Fruit fly (Drosophila melanogaster) whole organism, embryonic: ENCODE data around the gene CG4456.

ENCODE experiments used
- Antp ChIP-seq: fragments of 200-800 bp; sonication (Bioruptor generic); optimal IDR thresholded peaks from 3 replicates; lab custom pipeline; 2016; ENCODE audit warnings: missing biosample characterization, missing genetic modification characterization
- CG1024 ChIP-seq: fragments of 200-800 bp; sonication (Bioruptor generic); IDR thresholded peaks from 2 replicates; pipeline ENCODE4 v1.3.6; 2022; ENCODE audit warnings: missing biosample characterization, missing genetic modification characterization
- CG10267 ChIP-seq: fragments of 200-800 bp; sonication (Bioruptor generic); optimal IDR thresholded peaks from 2 replicates; lab custom pipeline; 2018; ENCODE audit warnings: missing biosample characterization, mild to moderate bottlenecking, missing genetic modification characterization, moderate library complexity
- CG10543 ChIP-seq: fragments of 200-800 bp; sonication (Bioruptor generic); optimal IDR thresholded peaks from 3 replicates; lab custom pipeline; 2017; ENCODE audit warnings: missing biosample characterization, mild to moderate bottlenecking, missing genetic modification characterization, moderate library complexity
- CG12942 ChIP-seq: fragments of 200-800 bp; sonication (Bioruptor generic); optimal IDR thresholded peaks from 3 replicates; lab custom pipeline; 2016; ENCODE audit warnings: missing biosample characterization, missing genetic modification characterization
- CG13287 ChIP-seq: fragments of 200-800 bp; sonication (Bioruptor generic); IDR thresholded peaks from 2 replicates; pipeline ENCODE4 v1.3.6; 2022; ENCODE audit warnings: missing biosample characterization, missing genetic modification characterization; ENCODE audit not compliant: partially characterized antibody
- CG1647 ChIP-seq: fragments of 200-800 bp; sonication (Bioruptor generic); optimal IDR thresholded peaks from 3 replicates; lab custom pipeline; 2016; ENCODE audit warnings: missing biosample characterization, missing genetic modification characterization
- CG16813 ChIP-seq: fragments of 200-800 bp; sonication (Bioruptor generic); IDR thresholded peaks from 3 replicates; pipeline ENCODE4 v1.3.6; 2022; ENCODE audit warnings: missing biosample characterization, missing genetic modification characterization; ENCODE audit not compliant: partially characterized antibody
- CG1792 ChIP-seq: fragments of 200-800 bp; sonication (Bioruptor generic); optimal IDR thresholded peaks from 2 replicates; lab custom pipeline; 2016; ENCODE audit warnings: missing biosample characterization, missing genetic modification characterization
- CG2875 ChIP-seq: fragments of 200-800 bp; sonication (Bioruptor generic); optimal IDR thresholded peaks from 2 replicates; lab custom pipeline; 2017; ENCODE audit warnings: missing biosample characterization, mild to moderate bottlenecking, missing genetic modification characterization, missing genetic modification reagents
- CG34376 ChIP-seq: fragments of 200-800 bp; sonication (Bioruptor generic); optimal IDR thresholded peaks from 2 replicates; lab custom pipeline; 2018; ENCODE audit warnings: missing biosample characterization, mild to moderate bottlenecking, missing genetic modification characterization
- CG3847 ChIP-seq: fragments of 200-800 bp; sonication (Bioruptor generic); IDR thresholded peaks from 2 replicates; pipeline ENCODE4 v1.3.6; 2022; ENCODE audit warnings: missing biosample characterization, missing genetic modification characterization
- CG5180 ChIP-seq: fragments of 200-800 bp; sonication (Bioruptor generic); optimal IDR thresholded peaks from 3 replicates; lab custom pipeline; 2017; ENCODE audit warnings: missing biosample characterization, missing genetic modification characterization, mild to moderate bottlenecking, moderate library complexity, missing genetic modification reagents
- CG8290 ChIP-seq, 3 experiments: fragments of 200-800 bp; sonication (Bioruptor generic); optimal IDR thresholded peaks; 2 replicates each; lab custom pipeline; 2016 to 2019; ENCODE audit warnings: missing biosample characterization in 3 of 3, missing genetic modification characterization in 3 of 3, mild to moderate bottlenecking in 2 of 3, moderate library complexity in 1 of 3
- CG8388 ChIP-seq: fragments of 200-800 bp; sonication (Bioruptor generic); optimal IDR thresholded peaks from 2 replicates; lab custom pipeline; 2019; ENCODE audit warnings: missing biosample characterization, mild to moderate bottlenecking, missing genetic modification characterization, moderate library complexity
- CG8924 ChIP-seq: fragments of 200-800 bp; optimal IDR thresholded peaks from 3 replicates; lab custom pipeline; 2019; ENCODE audit warnings: missing biosample characterization, mild to moderate bottlenecking, missing genetic modification characterization, moderate library complexity
- CG9437 ChIP-seq: fragments of 200-800 bp; sonication (Bioruptor generic); optimal IDR thresholded peaks from 2 replicates; lab custom pipeline; 2018; ENCODE audit warnings: missing biosample characterization, mild to moderate bottlenecking, missing genetic modification characterization
- CG9817 ChIP-seq: fragments of 200-800 bp; sonication (Bioruptor generic); optimal IDR thresholded peaks from 2 replicates; lab custom pipeline; 2018; ENCODE audit warnings: missing biosample characterization, mild to moderate bottlenecking, missing genetic modification characterization, moderate library complexity
- CHES-1-like ChIP-seq: fragments of 200-800 bp; sonication (Bioruptor generic); optimal IDR thresholded peaks from 2 replicates; lab custom pipeline; 2016; ENCODE audit warnings: missing biosample characterization, missing genetic modification characterization
- Dll ChIP-seq: fragments of 200-800 bp; sonication (Bioruptor generic); IDR thresholded peaks from 4 replicates; pipeline ENCODE4 v1.3.6; 2022; ENCODE audit warnings: missing biosample characterization, missing genetic modification characterization; ENCODE audit not compliant: partially characterized antibody
- Ets65A ChIP-seq: fragments of 200-800 bp; sonication (Bioruptor generic); peaks from one replicate; lab custom pipeline; 2016; ENCODE audit warnings: missing biosample characterization, missing genetic modification characterization
- HLH54F ChIP-seq: fragments of 200-800 bp; sonication (Bioruptor generic); optimal IDR thresholded peaks from 3 replicates; lab custom pipeline; 2016; ENCODE audit warnings: missing biosample characterization, missing genetic modification characterization
- Hr51 ChIP-seq, 2 experiments: fragments of 200-800 bp; sonication (Bioruptor generic); optimal IDR thresholded peaks; 2 replicates in 1 of 2; 3 replicates in 1 of 2; lab custom pipeline; 2016 to 2018; ENCODE audit warnings: missing biosample characterization in 2 of 2, missing genetic modification characterization in 2 of 2, mild to moderate bottlenecking in 1 of 2, moderate library complexity in 1 of 2
- MESR4 ChIP-seq: fragments of 200-800 bp; sonication (Bioruptor generic); optimal IDR thresholded peaks from 2 replicates; lab custom pipeline; 2018; ENCODE audit warnings: missing biosample characterization, mild to moderate bottlenecking, missing genetic modification characterization, moderate library complexity
- Pdp1 ChIP-seq, 2 experiments: fragments of 200-800 bp; sonication (Bioruptor generic); optimal IDR thresholded peaks; 3 replicates each; lab custom pipeline; 2016; ENCODE audit warnings: missing biosample characterization in 2 of 2, missing genetic modification characterization in 2 of 2, mild to moderate bottlenecking in 1 of 2, moderate library complexity in 1 of 2
- Tbp ChIP-seq: fragments of >200 bp; optimal IDR thresholded peaks from 2 replicates; lab custom pipeline; 2018; ENCODE audit warnings: missing biosample characterization, missing genetic modification characterization
- abd-A ChIP-seq: fragments of 200-800 bp; sonication (Bioruptor generic); optimal IDR thresholded peaks from 3 replicates; lab custom pipeline; 2019; ENCODE audit warnings: missing biosample characterization, mild to moderate bottlenecking, missing genetic modification characterization, moderate library complexity
- bsh ChIP-seq, 2 experiments: fragments of 200-800 bp; sonication (Bioruptor generic); optimal IDR thresholded peaks; 2 replicates each; lab custom pipeline; 2017 to 2018; ENCODE audit warnings: mild to moderate bottlenecking in 2 of 2, missing biosample characterization in 2 of 2, missing genetic modification characterization in 2 of 2, moderate library complexity in 1 of 2
- caup ChIP-seq: fragments of 200-800 bp; sonication (Bioruptor generic); optimal IDR thresholded peaks from 3 replicates; lab custom pipeline; 2017; ENCODE audit warnings: missing biosample characterization, mild to moderate bottlenecking, missing genetic modification characterization, moderate library complexity; ENCODE audit not compliant: severe bottlenecking
- crp ChIP-seq, 2 experiments: fragments of 200-800 bp; sonication (Bioruptor generic); optimal IDR thresholded peaks; 2 replicates in 1 of 2; 3 replicates in 1 of 2; lab custom pipeline; 2017; ENCODE audit warnings: missing biosample characterization in 2 of 2, missing genetic modification characterization in 2 of 2, mild to moderate bottlenecking in 1 of 2, moderate library complexity in 1 of 2
- grau ChIP-seq: fragments of 200-800 bp; optimal IDR thresholded peaks from 3 replicates; lab custom pipeline; 2019; ENCODE audit warnings: missing biosample characterization, mild to moderate bottlenecking, missing genetic modification characterization, moderate library complexity
- gsb ChIP-seq: fragments of 200-800 bp; sonication (Bioruptor generic); IDR thresholded peaks from 2 replicates; pipeline ENCODE4 v1.3.6; 2022; ENCODE audit warnings: missing biosample characterization, missing genetic modification characterization
- hb ChIP-seq: fragments of 200-800 bp; sonication (Bioruptor generic); IDR thresholded peaks from 3 replicates; pipeline ENCODE4 v1.3.6; 2022; ENCODE audit warnings: missing biosample characterization, missing genetic modification characterization; ENCODE audit not compliant: partially characterized antibody
- ind ChIP-seq: fragments of 200-800 bp; sonication (Bioruptor generic); optimal IDR thresholded peaks from 3 replicates; lab custom pipeline; 2016; ENCODE audit warnings: missing biosample characterization, missing genetic modification characterization
- jigr1 ChIP-seq: fragments of 200-800 bp; sonication (Bioruptor generic); IDR thresholded peaks from 3 replicates; pipeline ENCODE4 v1.3.6; 2022; ENCODE audit warnings: missing biosample characterization, missing genetic modification characterization
- mirr ChIP-seq: fragments of 200-800 bp; sonication (Bioruptor generic); optimal IDR thresholded peaks from 3 replicates; lab custom pipeline; 2018; ENCODE audit warnings: missing biosample characterization, mild to moderate bottlenecking, missing genetic modification characterization
- mld ChIP-seq: fragments of 200-800 bp; sonication (Bioruptor generic); IDR thresholded peaks from 3 replicates; pipeline ENCODE4 v1.3.6; 2022; ENCODE audit warnings: missing biosample characterization, missing genetic modification characterization; ENCODE audit not compliant: partially characterized antibody
- pb ChIP-seq: fragments of 200-800 bp; sonication (Bioruptor generic); optimal IDR thresholded peaks from 3 replicates; lab custom pipeline; 2016; ENCODE audit warnings: missing biosample characterization, missing genetic modification characterization
- ranshi ChIP-seq: fragments of 200-800 bp; sonication (Bioruptor generic); IDR thresholded peaks from 2 replicates; pipeline ENCODE4 v1.3.6; 2022; ENCODE audit warnings: missing biosample characterization, missing genetic modification characterization
- sug ChIP-seq: fragments of 200-800 bp; optimal IDR thresholded peaks from 2 replicates; lab custom pipeline; 2019; ENCODE audit warnings: missing biosample characterization, mild to moderate bottlenecking, missing genetic modification characterization, moderate library complexity
- tgo ChIP-seq: fragments of 200-800 bp; sonication (Bioruptor generic); IDR thresholded peaks from 3 replicates; pipeline ENCODE4 v1.3.6; 2022; ENCODE audit warnings: missing biosample characterization, missing genetic modification characterization
- z ChIP-seq: fragments of 200-800 bp; sonication (Bioruptor generic); IDR thresholded peaks from 3 replicates; pipeline ENCODE4 v1.3.6; 2022; ENCODE audit warnings: missing biosample characterization, missing genetic modification characterization

Gene CG4456

dm6 chr3L:9423757-9424527 is 51.4 kb downstream of the CG4456 start (continued):
- TF ChIP-seq CG9437 (GFP tag; lab: Kevin White, UChicago) (peak; percentile 98), CG16813 (GFP tag; lab: Robert Waterston, UW) (no peak), CG8290 (GFP tag; optimal IDR thresholded peaks at IDR 0.05; lab: Kevin White, UChicago) (no peak), CG8290 (tag; optimal IDR thresholded peaks at IDR 0.05; lab: Kevin White, UChicago) (peak in 1 of 2 experiments; percentile 26), z (GFP tag; lab: Robert Waterston, UW) (0 out of 3 replicates have a peak, but pooled peaks have one; percentile 39), CG8924 (no peak), CG3847 (GFP tag; lab: Robert Waterston, UW) (no peak), CG12942 (no peak), CG34376 (peak; percentile 57), Antp (GFP tag; lab: Kevin White, UChicago) (no peak), CG10267 (tag; lab: Kevin White, UChicago) (no peak), bsh (GFP tag; optimal IDR thresholded peaks at IDR 0.05; lab: Kevin White, UChicago) (no peak), CG9817 (no peak), ind (GFP tag; lab: Kevin White, UChicago) (no peak), CG8388 (GFP tag; lab: Kevin White, UChicago) (no peak), CG1024 (GFP tag; lab: Robert Waterston, UW) (no peak), Tbp (no peak), abd-A (peak; percentile 4), CG13287 (0 out of 2 replicates have a peak, but pooled peaks have one; percentile 5), CG1647 (GFP tag; lab: Kevin White, UChicago) (no peak), Pdp1 (GFP tag; optimal IDR thresholded peaks at IDR 0.05; lab: Kevin White, UChicago) (peak in 1 of 2 experiments; percentile 99), mirr (peak; percentile 37), CG5180 (no peak), hb (GFP tag; lab: Robert Waterston, UW) (no peak), CHES-1-like (GFP tag; lab: Kevin White, UChicago) (no peak), sug (peak; percentile 79), CG1792 (GFP tag; lab: Kevin White, UChicago) (no peak), grau (tag; lab: Kevin White, UChicago) (no peak), pb (GFP tag; lab: Kevin White, UChicago) (no peak), tgo (no peak), ranshi (GFP tag; lab: Robert Waterston, UW) (no peak), MESR4 (peak; percentile 38), Dll (GFP tag; lab: Robert Waterston, UW) (no peak), CG10543 (peak; percentile 35), crp (GFP tag; optimal IDR thresholded peaks at IDR 0.05; lab: Kevin White, UChicago) (peak in 1 of 2 experiments; percentile 53), mld (no peak), HLH54F (GFP tag; lab: Kevin White, UChicago) (no peak), CG2875 (GFP tag; lab: Kevin White, UChicago) (no peak), Ets65A (GFP tag; lab: Kevin White, UChicago) (peak; percentile 66), gsb (GFP tag; lab: Robert Waterston, UW) (no peak), caup (GFP tag; lab: Kevin White, UChicago) (no peak), Hr51 (GFP tag; optimal IDR thresholded peaks at IDR 0.05; lab: Kevin White, UChicago) (peak in 1 of 2 experiments; percentile 0), jigr1 (no peak)
